Worm (Caenorhabditis elegans) whole organism, midembryonic: Measurements from ENCODE around the gene tric-1B.1.

Source experiments
- flt-1 ChIP-seq: fragments of 200-800 bp; sonication (Bioruptor generic); IDR thresholded peaks from 2 replicates; pipeline ENCODE4 v1.3.6; 2022; ENCODE audit warnings: missing genetic modification characterization, missing compliant biosample characterization
- klf-2 ChIP-seq: fragments of 200-800 bp; sonication (Bioruptor generic); conservative IDR thresholded peaks from 2 replicates; pipeline ENCODE4 v1.3.6; 2022; ENCODE audit warnings: missing genetic modification reagents, missing genetic modification characterization, missing compliant biosample characterization
- med-1 ChIP-seq: sonication (generic microtip); optimal IDR thresholded peaks from 2 replicates; lab custom pipeline; 2017; ENCODE audit warnings: missing genetic modification characterization, mild to moderate bottlenecking, missing compliant biosample characterization, antibody characterized with exemption, missing genetic modification reagents; ENCODE audit not compliant: insufficient read depth
- ref-1 ChIP-seq: fragments of 200-800 bp; sonication (Bioruptor generic); conservative IDR thresholded peaks from 2 replicates; pipeline ENCODE4 v1.3.6; 2022; ENCODE audit warnings: missing genetic modification reagents, missing genetic modification characterization, missing compliant biosample characterization
- ztf-23 ChIP-seq: fragments of 200-800 bp; sonication (Bioruptor generic); IDR thresholded peaks from 2 replicates; pipeline ENCODE4 v1.3.6; 2022; ENCODE audit warnings: missing genetic modification reagents, missing genetic modification characterization, missing compliant biosample characterization
- ztf-29 ChIP-seq: fragments of 200-800 bp; sonication (Bioruptor generic); IDR thresholded peaks from 2 replicates; pipeline ENCODE4 v1.3.6; 2022; ENCODE audit warnings: missing genetic modification reagents, missing genetic modification characterization, missing compliant biosample characterization

DNA sequence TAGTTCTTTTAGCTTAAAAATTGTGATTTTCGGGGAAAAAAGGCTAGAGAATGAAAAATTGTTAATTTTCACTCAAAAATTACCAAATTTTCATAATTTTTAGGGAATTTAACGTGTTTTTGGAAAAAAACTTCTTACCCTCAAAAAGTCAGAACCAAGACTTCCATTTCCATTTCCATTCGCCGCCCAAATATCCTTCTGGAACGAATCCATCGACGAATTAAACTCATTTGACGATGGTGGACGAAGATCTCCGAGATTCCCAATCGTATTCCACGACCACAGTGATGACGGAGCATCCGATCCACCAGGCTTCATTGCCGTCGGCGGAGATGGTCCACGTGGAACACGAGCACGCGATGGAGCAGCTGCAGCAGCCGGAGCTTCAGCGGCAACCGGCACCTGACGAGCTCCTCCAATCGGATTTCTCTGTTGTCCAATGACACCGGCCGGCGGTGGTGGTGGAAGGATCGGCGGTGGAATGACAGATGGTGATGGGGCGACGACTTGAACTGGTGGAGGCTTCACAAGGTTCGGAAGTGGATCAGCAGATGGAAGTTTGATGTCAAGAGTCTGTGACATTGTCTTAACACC, 54.3 kb downstream of the tric-1B.1 start:
- TF ChIP-seq ztf-29 (GFP tag; lab: Robert Waterston, UW) (no peak), flt-1 (GFP tag; lab: Robert Waterston, UW) (no peak), ztf-23 (no peak), ref-1 (GFP tag; lab: Robert Waterston, UW) (no peak), klf-2 (no peak), med-1 (no peak)
